Worm (Caenorhabditis elegans) whole organism, late embryonic: Measurements from ENCODE around the gene str-243.
A peak's percentile ranks its signal among the peaks of the same experiment; 100 is the strongest.

ENCODE experiments used
- F13H6.1 ChIP-seq: sonication (generic microtip); optimal IDR thresholded peaks from 2 replicates; lab custom pipeline; 2016; ENCODE audit warnings: missing genetic modification characterization, missing compliant biosample characterization
- K09A11.1 ChIP-seq: sonication (generic microtip); optimal IDR thresholded peaks from 2 replicates; lab custom pipeline; 2017; ENCODE audit warnings: antibody characterized with exemption, mild to moderate bottlenecking, missing genetic modification characterization, missing compliant biosample characterization; ENCODE audit not compliant: insufficient read depth
- T23F11.4 ChIP-seq: fragments of 200-800 bp; sonication (Bioruptor generic); optimal IDR thresholded peaks from 2 replicates; lab custom pipeline; 2018; ENCODE audit warnings: mild to moderate bottlenecking, missing genetic modification characterization, missing compliant biosample characterization
- ama-1 ChIP-seq: fragments of 150-350 bp; optimal IDR thresholded peaks from 2 replicates; lab custom pipeline; 2014
- ceh-14 ChIP-seq: sonication (generic microtip); optimal IDR thresholded peaks from 2 replicates; lab custom pipeline; 2016; ENCODE audit warnings: missing genotype, missing genetic modification characterization, missing compliant biosample characterization
- ceh-18 ChIP-seq: sonication (generic microtip); optimal IDR thresholded peaks from 2 replicates; lab custom pipeline; 2016; ENCODE audit warnings: missing genetic modification characterization, missing compliant biosample characterization
- ceh-22 ChIP-seq: sonication (generic microtip); optimal IDR thresholded peaks from 2 replicates; lab custom pipeline; 2017; ENCODE audit warnings: missing biosample characterization, missing genetic modification characterization
- ceh-30 ChIP-seq: fragments of 150-350 bp; optimal IDR thresholded peaks from 2 replicates; lab custom pipeline; 2014; ENCODE audit warnings: missing biosample characterization, missing genetic modification characterization
- ceh-31 ChIP-seq: sonication (generic microtip); optimal IDR thresholded peaks from 2 replicates; lab custom pipeline; 2016; ENCODE audit warnings: missing genetic modification characterization, missing compliant biosample characterization
- ceh-45 ChIP-seq: fragments of 200-800 bp; sonication (Bioruptor generic); IDR thresholded peaks from 2 replicates; pipeline ENCODE4 v1.3.6; 2022; ENCODE audit warnings: missing genetic modification reagents, missing genetic modification characterization, missing compliant biosample characterization
- ceh-6 ChIP-seq: fragments of 200-800 bp; sonication (Bioruptor generic); optimal IDR thresholded peaks from 2 replicates; lab custom pipeline; 2018; ENCODE audit warnings: mild to moderate bottlenecking, missing genetic modification characterization, missing compliant biosample characterization
- dmd-4 ChIP-seq: sonication (generic microtip); optimal IDR thresholded peaks from 2 replicates; lab custom pipeline; 2016; ENCODE audit warnings: borderline replicate concordance, missing genetic modification characterization, missing compliant biosample characterization
- dve-1 ChIP-seq: sonication (generic microtip); optimal IDR thresholded peaks from 2 replicates; lab custom pipeline; 2017; ENCODE audit warnings: antibody characterized with exemption, mild to moderate bottlenecking, missing genetic modification characterization, missing compliant biosample characterization
- fkh-10 ChIP-seq: fragments of 150-350 bp; optimal IDR thresholded peaks from 2 replicates; lab custom pipeline; 2014; ENCODE audit warnings: missing biosample characterization, missing genetic modification reagents, missing genetic modification characterization
- fkh-6 ChIP-seq: sonication (generic microtip); optimal IDR thresholded peaks from 2 replicates; lab custom pipeline; 2016; ENCODE audit warnings: missing genetic modification characterization, missing compliant biosample characterization
- gmeb-2 ChIP-seq: sonication (generic microtip); optimal IDR thresholded peaks from 2 replicates; lab custom pipeline; 2016; ENCODE audit warnings: missing genetic modification characterization, inconsistent platforms, missing compliant biosample characterization
- hlh-15 ChIP-seq: sonication (generic microtip); optimal IDR thresholded peaks from 2 replicates; lab custom pipeline; 2016; ENCODE audit warnings: missing genetic modification characterization, missing compliant biosample characterization
- hlh-30 ChIP-seq: sonication (generic microtip); optimal IDR thresholded peaks from 2 replicates; lab custom pipeline; 2017; ENCODE audit warnings: antibody characterized with exemption, missing genetic modification characterization, missing compliant biosample characterization; ENCODE audit not compliant: insufficient read depth
- hlh-6 ChIP-seq: sonication (generic microtip); optimal IDR thresholded peaks from 2 replicates; lab custom pipeline; 2016; ENCODE audit warnings: missing genotype, missing genetic modification characterization, missing compliant biosample characterization
- hlh-8 ChIP-seq: sonication (generic microtip); optimal IDR thresholded peaks from 2 replicates; lab custom pipeline; 2016; ENCODE audit warnings: missing genotype, missing genetic modification characterization, missing compliant biosample characterization
- lim-6 ChIP-seq: sonication (generic microtip); optimal IDR thresholded peaks from 2 replicates; lab custom pipeline; 2016; ENCODE audit warnings: missing genetic modification characterization, missing compliant biosample characterization
- lin-11 ChIP-seq: fragments of 200-800 bp; sonication (Bioruptor generic); optimal IDR thresholded peaks from 2 replicates; lab custom pipeline; 2018; ENCODE audit warnings: mild to moderate bottlenecking, missing genetic modification characterization, missing compliant biosample characterization
- mec-3 ChIP-seq: sonication (generic microtip); optimal IDR thresholded peaks from 2 replicates; lab custom pipeline; 2016; ENCODE audit warnings: borderline replicate concordance, missing genetic modification characterization, missing compliant biosample characterization
- nfya-1 ChIP-seq: sonication (generic microtip); optimal IDR thresholded peaks from 2 replicates; lab custom pipeline; 2017; ENCODE audit warnings: missing genetic modification characterization, mild to moderate bottlenecking, missing compliant biosample characterization, antibody characterized with exemption, moderate library complexity
- nhr-11 ChIP-seq: fragments of 150-350 bp; optimal IDR thresholded peaks from 2 replicates; lab custom pipeline; 2014; ENCODE audit warnings: missing biosample characterization, missing genetic modification characterization
- odd-2 ChIP-seq: sonication (generic microtip); optimal IDR thresholded peaks from 2 replicates; lab custom pipeline; 2017; ENCODE audit warnings: antibody characterized with exemption, mild to moderate bottlenecking, missing genetic modification characterization, missing compliant biosample characterization
- pag-3 ChIP-seq: sonication (generic microtip); optimal IDR thresholded peaks from 2 replicates; lab custom pipeline; 2016; ENCODE audit warnings: missing compliant biosample characterization, missing genetic modification characterization, borderline replicate concordance
- pha-2 ChIP-seq: sonication (generic microtip); optimal IDR thresholded peaks from 2 replicates; lab custom pipeline; 2017; ENCODE audit warnings: mild to moderate bottlenecking, missing genetic modification characterization, missing compliant biosample characterization
- pqm-1 ChIP-seq: sonication (generic microtip); optimal IDR thresholded peaks from 2 replicates; lab custom pipeline; 2016; ENCODE audit warnings: missing genetic modification characterization, missing compliant biosample characterization
- ref-2 ChIP-seq: sonication (generic microtip); optimal IDR thresholded peaks from 2 replicates; lab custom pipeline; 2016; ENCODE audit warnings: missing genetic modification characterization, missing compliant biosample characterization
- ttx-3 ChIP-seq: sonication (generic microtip); optimal IDR thresholded peaks from 2 replicates; lab custom pipeline; 2016; ENCODE audit warnings: missing genetic modification reagents, missing genetic modification characterization, missing compliant biosample characterization
- unc-3 ChIP-seq, 2 experiments: fragments of 200-800 bp in 1 of 2; sonication (Bioruptor generic) in 1 of 2; sonication (generic microtip) in 1 of 2; conservative IDR thresholded peaks in 1 of 2; optimal IDR thresholded peaks in 1 of 2; 2 replicates each; pipeline versions ENCODE4 v1.3.6 to Lab custom; 2016 to 2022; ENCODE audit warnings: missing compliant biosample characterization in 2 of 2, missing genetic modification characterization in 2 of 2, missing genetic modification reagents in 1 of 2
- unc-42 ChIP-seq: sonication (generic microtip); optimal IDR thresholded peaks from 2 replicates; lab custom pipeline; 2016; ENCODE audit warnings: missing genotype, missing genetic modification characterization, missing compliant biosample characterization

Gene str-243

DNA sequence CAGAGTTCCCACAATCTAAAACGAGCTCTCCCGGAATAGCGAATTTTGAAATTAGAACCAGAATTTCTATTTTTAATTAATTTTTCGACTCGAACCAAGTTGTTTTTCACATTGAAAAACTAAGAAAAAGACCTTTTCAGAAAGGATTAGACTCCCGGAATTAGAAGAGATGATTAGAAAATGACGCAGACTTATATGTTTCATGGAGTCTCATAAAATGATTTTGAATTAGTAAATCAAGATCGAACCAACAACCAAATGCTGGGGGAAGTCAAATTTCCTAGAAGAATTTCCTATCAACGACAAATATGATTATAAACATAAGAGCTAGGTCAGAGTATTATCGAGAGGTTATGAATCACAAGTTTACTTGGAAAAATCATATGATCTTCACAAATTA, 33.9 kb upstream of the str-243 start:
- TF ChIP-seq ref-2 (tag; lab: Kevin White, UChicago) = no peak
- TF ChIP-seq dmd-4 (tag; lab: Kevin White, UChicago) = no peak
- TF ChIP-seq hlh-6 (tag; lab: Kevin White, UChicago) = no peak
- no peak for TF ChIP-seq fkh-10 (GFP tag; lab: Kevin White, UChicago)
- TF ChIP-seq hlh-30 (tag; lab: Kevin White, UChicago) = no peak

DNA sequence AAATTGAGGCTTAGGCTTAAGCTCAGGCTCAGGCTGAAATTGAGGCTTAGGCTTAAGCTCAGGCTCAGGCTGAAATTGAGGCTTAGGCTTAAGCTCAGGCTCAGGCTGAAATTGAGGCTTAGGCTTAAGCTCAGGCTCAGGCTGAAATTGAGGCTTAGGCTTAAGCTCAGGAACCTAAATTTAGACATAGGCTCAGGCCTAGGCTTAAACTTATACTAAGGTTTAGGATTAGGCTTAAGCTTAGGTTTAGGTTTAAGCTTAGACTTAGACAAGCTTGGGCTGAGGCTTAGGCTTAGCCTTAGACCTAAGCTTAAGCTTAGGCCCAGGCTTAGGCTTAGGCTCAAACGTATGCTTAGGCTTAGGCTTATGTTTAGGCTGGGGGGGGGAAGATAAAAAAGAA, 31.7 kb upstream of the str-243 start:
- TF ChIP-seq dve-1 (tag; lab: Kevin White, UChicago) = peak; percentile 70

DNA sequence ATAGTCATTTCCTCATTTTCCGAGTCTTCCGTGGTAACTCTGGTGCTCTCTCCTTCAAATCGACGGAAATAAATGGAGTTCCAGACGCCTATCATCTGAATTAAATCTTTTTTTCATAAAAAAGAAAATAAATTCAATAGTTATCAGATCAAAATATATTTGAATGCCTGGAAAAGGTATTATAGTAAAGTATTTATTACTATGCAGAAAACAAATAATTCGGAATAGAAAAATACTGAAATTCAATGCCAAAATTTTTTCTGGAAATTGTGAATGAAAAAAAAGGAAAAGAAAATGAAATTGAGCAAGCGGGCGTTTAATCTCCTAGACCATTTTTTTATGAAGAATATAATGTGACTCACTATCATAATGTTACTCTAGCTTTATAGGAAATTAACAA, 31.1 kb upstream of the str-243 start, which contains the start of gene C38C3.6:
Gene C38C3.6, minus strand, starts transcription at position 101 of the 400 bp plus-strand sequence.
- TF ChIP-seq fkh-6 (tag; lab: Kevin White, UChicago) = no peak
- no peak for TF ChIP-seq mec-3 (tag; lab: Kevin White, UChicago)
- no peak for TF ChIP-seq pag-3 (tag; lab: Kevin White, UChicago)
- no peak for TF ChIP-seq ceh-6 (GFP tag; lab: Kevin White, UChicago)
- TF ChIP-seq hlh-15 (tag; lab: Kevin White, UChicago) = no peak
- no peak for TF ChIP-seq ceh-45 (GFP tag; lab: Robert Waterston, UW)
- no peak for TF ChIP-seq gmeb-2 (tag; lab: Kevin White, UChicago)
- no peak for TF ChIP-seq ceh-22 (tag; lab: Kevin White, UChicago)
- no peak for TF ChIP-seq ceh-14 (tag; lab: Kevin White, UChicago)
- no peak for TF ChIP-seq pqm-1 (tag; lab: Kevin White, UChicago)
- TF ChIP-seq T23F11.4 (GFP tag; lab: Kevin White, UChicago) = no peak
- no peak for TF ChIP-seq unc-3 (GFP tag; conservative IDR thresholded peaks at IDR 0.05; lab: Robert Waterston, UW)
- TF ChIP-seq unc-3 (tag; optimal IDR thresholded peaks at IDR 0.05; lab: Kevin White, UChicago) = no peak
- TF ChIP-seq ceh-18 = no peak
- no peak for TF ChIP-seq ama-1 (lab: Kevin White, UChicago)
- no peak for TF ChIP-seq K09A11.1 (tag; lab: Kevin White, UChicago)
- no peak for TF ChIP-seq F13H6.1 (tag; lab: Kevin White, UChicago)
- no peak for TF ChIP-seq hlh-30 (tag; lab: Kevin White, UChicago)
- TF ChIP-seq lin-11 = no peak
- TF ChIP-seq ttx-3 (tag; lab: Kevin White, UChicago) = no peak

DNA sequence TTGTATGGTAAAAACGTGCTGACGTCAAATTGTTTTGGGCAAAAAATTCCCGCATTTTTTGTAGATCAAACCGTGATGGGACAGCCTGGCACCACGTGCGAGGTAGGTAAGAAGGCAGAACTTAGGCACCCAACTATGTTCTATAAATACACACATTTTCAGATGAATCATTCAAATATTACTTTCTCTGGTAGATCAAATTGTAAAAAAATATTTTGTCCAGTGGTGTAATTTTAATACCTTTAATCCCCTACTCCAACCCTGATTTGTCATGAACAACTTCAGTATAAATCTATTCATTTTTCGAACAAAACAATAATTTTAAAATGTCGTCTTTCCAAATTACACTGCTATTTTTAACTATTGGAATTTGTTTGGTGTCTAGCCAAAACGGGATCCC, 28.1 kb upstream of the str-243 start, which contains the start of gene spig-7:
Gene spig-7, plus strand, starts transcription at position 301 of the 400 bp plus-strand sequence.
- TF ChIP-seq ceh-30 (tag; lab: Kevin White, UChicago) (no peak), ceh-45 (GFP tag; lab: Robert Waterston, UW) (no peak), nhr-11 (tag; lab: Kevin White, UChicago) (no peak), ceh-14 (tag; lab: Kevin White, UChicago) (no peak), lim-6 (tag; lab: Kevin White, UChicago) (no peak), hlh-6 (tag; lab: Kevin White, UChicago) (no peak), ceh-31 (tag; lab: Kevin White, UChicago) (no peak), lin-11 (no peak), nfya-1 (tag; lab: Kevin White, UChicago) (no peak), unc-42 (tag; lab: Kevin White, UChicago) (no peak)

DNA sequence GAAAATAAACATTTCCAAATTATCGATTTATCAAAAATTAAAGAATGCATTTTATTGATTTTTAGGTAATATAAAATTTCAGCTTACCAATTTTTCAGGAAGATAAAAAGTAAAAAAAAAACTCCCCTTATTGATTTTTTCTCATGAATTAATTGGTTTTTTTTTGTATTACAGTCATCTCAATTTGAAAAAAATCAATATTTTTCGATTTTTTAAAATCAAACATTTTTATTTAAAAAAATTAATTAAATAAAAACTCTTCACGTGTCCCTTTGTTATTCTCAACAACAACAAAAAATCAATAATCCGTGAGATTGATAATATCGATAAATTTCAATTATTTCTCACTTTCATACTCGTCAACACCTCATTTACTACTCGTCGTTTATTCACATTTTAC, 27.3 kb upstream of the str-243 start, which contains the start of gene C38C3.3:
Gene C38C3.3, plus strand, starts transcription at position 301 of the 400 bp plus-strand sequence.
- TF ChIP-seq K09A11.1 (tag; lab: Kevin White, UChicago) (no peak), pag-3 (tag; lab: Kevin White, UChicago) (no peak), F13H6.1 (tag; lab: Kevin White, UChicago) (no peak), ama-1 (lab: Kevin White, UChicago) (no peak), pha-2 (tag; lab: Kevin White, UChicago) (no peak), lim-6 (tag; lab: Kevin White, UChicago) (no peak), odd-2 (tag; lab: Kevin White, UChicago) (no peak), ceh-45 (GFP tag; lab: Robert Waterston, UW) (no peak), T23F11.4 (GFP tag; lab: Kevin White, UChicago) (no peak), hlh-8 (tag; lab: Kevin White, UChicago) (no peak)
